Worm (Caenorhabditis elegans): ENCODE measurements around the gene Y37E11B.10.

DNA sequence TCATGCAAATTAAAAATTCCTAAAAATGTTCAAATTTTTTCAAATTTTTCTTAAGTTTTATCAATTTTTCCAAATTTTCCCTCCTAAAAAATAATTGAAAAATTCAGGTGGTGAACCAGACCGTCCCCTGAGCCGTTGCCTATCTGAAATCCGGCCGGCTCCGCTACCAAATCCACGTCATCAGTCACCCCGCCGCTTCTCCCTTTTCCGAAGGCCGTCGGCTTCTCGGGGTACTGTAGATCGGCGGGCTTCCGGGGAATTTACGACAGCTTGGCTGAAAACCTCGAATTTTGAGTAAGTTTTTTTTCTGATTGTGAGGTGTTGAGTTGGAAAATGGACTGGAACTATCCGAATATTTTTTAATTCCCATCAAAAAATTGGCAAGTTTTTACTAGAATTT, 35.7 kb downstream of the Y37E11B.10 start:
- TF ChIP-seq nhr-77 (tag; optimal IDR thresholded peaks at IDR 0.05) = no peak
- TF ChIP-seq lin-39 (tag; optimal IDR thresholded peaks at IDR 0.05) = no peak
- no peak for TF ChIP-seq nhr-11 (tag; optimal IDR thresholded peaks at IDR 0.05)
- no peak for TF ChIP-seq elt-2 (tag; optimal IDR thresholded peaks at IDR 0.05)
- TF ChIP-seq snpc-4 (tag; optimal IDR thresholded peaks at IDR 0.05) = no peak
- TF ChIP-seq egl-27 (tag; optimal IDR thresholded peaks at IDR 0.05) = no peak
